Worm (Caenorhabditis elegans) whole organism, dauer: ENCODE data around the gene rpl-29.

ENCODE experiments used
- unc-62 ChIP-seq: sonication (generic microtip); optimal IDR thresholded peaks from 2 replicates; lab custom pipeline; 2017; ENCODE audit warnings: missing biosample characterization, missing genetic modification reagents, missing genetic modification characterization

The rpl-29 gene

DNA sequence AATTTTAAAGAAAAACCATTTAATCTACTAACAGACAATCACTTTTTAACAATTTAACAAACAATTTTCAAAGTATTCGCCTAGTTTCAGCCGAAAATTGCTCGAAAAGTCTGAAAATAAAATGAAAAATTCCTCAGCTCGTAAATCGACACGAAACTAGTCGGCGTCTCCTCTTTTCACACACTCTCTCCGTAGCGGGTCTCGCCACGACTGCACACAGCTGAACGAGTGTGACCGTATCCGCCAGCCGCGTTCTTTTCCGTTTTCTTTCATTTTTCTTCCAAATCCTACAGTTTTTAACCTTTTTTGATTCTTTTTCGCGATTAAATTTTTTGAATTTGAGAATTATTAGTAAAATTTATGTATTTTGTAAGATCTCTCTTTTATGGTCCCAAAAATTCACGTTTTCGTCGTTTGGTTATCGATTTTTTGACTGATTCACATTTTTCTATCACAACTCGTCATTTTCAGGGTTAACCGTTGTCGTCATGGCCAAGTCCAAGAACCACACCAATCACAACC is at the start of gene rpl-29:
rpl-29 (plus strand) TSS at position 472 of the 522 bp plus-strand sequence.
- no peak for TF ChIP-seq unc-62 (GFP tag; lab: Kevin White, UChicago)

DNA sequence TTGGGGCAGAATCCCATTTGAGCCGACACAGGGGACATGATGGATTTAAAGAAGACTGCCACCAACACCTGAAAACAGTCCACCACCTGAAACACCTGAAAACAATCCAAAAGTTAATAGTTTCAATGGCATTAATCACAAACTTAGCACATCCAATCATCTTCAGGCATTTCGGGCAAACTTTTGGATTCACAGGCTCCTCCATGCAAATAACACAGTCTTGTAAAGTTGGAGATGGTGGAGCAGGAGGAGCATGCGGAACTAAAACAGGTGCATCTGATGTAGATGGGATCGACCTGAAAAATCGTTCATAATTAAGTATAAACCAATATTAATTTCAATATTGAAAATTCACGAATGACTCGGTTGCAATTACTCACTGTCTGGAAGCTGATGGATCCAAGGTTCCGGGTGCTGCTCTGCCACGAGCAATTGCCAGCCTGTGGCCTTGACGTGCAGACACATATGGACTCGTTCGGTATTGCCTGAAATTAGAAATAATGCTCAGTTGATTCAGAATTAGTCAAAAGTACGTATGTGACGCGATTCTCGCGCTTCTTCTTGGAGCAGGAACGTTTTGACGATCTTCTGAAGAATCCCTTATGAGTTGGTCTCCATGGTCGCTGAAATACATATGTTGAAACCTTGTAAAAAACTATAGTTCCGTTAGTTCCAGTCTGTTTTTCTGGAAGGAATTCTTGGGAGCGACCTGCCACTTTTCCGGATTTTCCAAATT is 47.5 kb upstream of the rpl-29 start:
- no peak for TF ChIP-seq unc-62 (GFP tag; lab: Kevin White, UChicago)

DNA sequence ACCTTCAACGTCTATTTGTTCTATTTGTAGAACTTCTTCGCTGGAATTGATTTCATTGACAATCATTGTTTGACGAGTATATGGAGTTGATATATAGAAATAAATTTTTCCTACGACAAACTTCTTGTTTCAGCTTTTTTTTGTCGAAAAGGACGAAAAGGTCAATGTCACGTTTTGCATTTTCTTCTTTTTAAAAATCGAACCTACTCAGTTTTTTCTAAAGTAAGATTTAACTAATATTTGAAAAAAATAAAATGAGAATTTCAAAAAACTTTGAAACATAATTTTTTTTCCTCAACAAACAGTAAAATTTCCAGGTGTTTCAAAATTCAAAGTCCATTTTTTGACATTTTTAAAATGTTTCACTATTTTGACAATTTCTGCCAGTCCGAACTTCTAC is 45.7 kb upstream of the rpl-29 start, which contains the start of gene H08M01.1:
H08M01.1 (minus strand) TSS at position 101 of the 400 bp plus-strand sequence.
- TF ChIP-seq unc-62 (GFP tag; lab: Kevin White, UChicago), result no peak

DNA sequence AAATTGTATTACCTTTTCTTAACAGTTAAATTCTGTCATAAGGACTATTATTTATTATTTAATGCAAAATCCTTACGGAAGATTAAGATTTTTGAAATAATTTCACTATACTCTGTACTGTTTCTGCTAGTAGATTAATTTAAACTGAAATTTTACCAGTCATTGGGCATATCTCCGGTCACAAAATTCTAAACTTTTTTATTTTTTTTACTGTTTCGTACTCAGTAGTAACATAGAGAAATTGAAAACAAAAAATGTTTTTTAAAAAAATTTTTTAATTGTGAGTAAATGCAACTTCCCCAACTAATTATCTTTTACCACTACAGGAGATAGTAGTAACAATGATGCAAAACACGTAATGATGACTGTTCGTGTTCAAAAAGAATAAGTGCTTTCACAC is 43.7 kb upstream of the rpl-29 start:
- TF ChIP-seq unc-62 (GFP tag; lab: Kevin White, UChicago), result no peak

DNA sequence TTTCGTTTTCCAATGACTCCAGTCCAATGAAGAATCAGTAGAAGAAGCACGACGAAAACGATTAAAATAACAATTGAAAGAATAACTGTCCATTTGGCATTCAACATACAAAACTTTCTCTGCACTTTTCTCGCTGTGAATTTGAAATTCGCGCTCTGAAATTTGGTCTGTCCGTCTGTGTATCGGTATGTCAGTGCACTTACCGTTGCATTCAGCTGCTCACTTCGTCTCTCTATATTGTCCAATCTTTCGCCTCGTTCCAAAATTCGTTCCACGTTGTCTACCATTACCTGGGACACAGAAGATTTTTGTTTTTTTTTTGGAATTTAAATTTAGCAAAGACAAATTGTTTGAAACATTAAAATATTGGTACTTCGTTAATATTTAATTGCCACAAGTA is 21.6 kb upstream of the rpl-29 start:
- TF ChIP-seq unc-62 (GFP tag; lab: Kevin White, UChicago), result no peak

DNA sequence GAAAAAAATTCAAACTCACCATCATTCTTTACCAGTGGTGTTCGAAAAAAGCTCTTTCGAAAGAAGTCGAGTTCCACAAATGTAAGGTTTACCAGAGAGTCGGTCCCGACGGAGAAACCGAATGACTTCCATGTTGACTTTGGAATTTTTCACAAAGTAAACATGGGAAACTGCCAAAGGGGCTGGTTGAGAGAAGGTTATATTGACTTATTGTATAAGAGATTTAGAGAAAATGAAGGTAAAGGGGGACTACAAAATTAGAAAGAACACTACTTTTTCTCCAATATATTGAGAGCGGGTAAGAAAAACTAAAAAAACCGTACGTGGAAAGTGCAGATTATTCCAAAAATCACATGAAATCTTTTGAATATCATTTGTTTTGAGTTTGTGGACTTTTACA is 16.9 kb upstream of the rpl-29 start, which contains the start of gene vamp-8:
vamp-8 (minus strand) TSS at position 25 of the 400 bp plus-strand sequence.
- TF ChIP-seq unc-62 (GFP tag; lab: Kevin White, UChicago), result no peak

DNA sequence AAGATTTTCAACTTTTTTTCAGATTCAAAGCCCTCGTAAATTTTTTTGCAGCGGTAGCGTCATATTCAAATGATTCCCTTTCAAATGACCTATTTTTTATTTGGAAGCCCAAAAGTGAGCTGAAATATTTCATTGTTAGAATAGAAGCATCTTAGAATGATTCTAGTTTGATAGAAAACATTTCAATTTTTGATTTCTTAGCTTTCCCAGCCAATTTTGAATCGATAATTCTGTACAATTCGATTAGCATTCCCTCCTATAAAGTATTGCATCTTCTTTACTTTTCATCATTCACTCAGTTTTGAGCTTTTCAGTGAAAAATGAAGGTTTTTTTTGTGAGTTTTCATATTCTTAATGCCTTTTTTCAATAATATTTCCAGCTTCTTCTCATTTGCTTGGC is 15.3 kb upstream of the rpl-29 start, which contains the start of gene B0513.90:
B0513.90 (plus strand) TSS at position 301 of the 400 bp plus-strand sequence.
- TF ChIP-seq unc-62 (GFP tag; lab: Kevin White, UChicago), result no peak

DNA sequence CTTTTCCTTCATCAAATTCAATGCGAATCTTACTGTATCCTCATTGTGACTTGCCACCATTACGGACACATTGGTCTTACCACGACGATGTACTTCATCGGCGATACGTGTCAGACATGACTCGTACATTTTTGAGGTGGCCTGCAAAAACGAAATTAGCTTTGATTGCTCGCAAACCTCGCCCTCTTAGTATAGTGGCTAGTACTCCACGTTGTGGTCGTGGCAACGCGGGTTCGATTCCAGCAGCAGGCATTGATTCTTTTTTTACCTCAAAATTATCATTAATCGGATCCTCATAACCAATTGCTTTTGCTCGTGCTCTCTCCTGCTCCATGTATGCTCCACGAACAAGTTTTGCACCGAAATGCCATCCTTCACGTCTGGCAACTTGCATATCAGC is 11.9 kb upstream of the rpl-29 start:
- TF ChIP-seq unc-62 (GFP tag; lab: Kevin White, UChicago), result no peak

DNA sequence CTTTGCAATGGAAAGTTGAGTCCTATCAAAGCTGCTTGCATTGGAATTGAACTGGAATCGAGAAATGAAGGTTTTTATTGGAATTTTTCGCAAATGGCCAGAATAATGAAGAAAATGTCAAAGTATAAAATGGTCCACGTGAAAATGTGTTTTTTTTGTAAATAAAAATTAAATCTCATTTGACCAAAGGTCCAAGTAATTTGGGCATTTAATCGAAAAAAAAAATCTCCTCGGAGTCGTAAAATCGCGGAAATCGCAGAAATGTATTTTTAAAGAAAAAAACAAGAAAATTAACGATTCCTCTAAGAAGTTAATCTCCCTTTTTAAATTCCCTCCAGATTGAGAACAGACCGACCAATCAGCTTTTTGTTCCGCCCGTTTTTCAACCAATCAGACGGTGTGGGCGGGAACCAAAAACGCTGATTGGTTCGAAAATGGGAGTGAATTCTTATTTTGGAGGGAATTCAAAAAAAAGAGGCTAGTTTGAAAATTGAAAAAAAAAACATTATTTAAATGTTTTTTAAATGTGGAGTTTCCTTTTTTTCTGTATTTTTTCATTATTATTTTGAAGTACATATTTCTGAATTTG is 5.4 kb upstream of the rpl-29 start, which contains the start of gene prdh-1:
prdh-1 (minus strand) TSS at position 51 of the 589 bp plus-strand sequence.
- no peak for TF ChIP-seq unc-62 (GFP tag; lab: Kevin White, UChicago)

DNA sequence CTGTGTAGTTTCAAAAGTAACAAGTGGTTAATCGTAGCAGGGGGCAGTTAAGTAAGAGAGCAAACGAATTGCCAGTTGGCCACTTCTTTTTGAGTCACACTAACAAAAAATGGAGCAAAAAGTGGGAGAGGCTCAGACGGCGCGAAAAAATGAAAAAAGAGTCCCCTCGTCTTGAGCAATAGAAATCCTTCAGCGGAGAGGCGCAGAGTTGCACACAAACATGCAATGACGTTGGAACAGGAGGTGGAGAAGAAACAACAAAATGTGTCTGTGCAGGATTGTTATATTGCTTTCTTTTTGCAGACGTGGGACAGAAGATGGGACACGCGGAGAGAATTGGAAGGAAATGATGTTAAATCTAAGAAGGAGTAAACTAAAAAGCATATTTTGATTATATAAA is 4.3 kb upstream of the rpl-29 start:
- TF ChIP-seq unc-62 (GFP tag; lab: Kevin White, UChicago), result no peak

DNA sequence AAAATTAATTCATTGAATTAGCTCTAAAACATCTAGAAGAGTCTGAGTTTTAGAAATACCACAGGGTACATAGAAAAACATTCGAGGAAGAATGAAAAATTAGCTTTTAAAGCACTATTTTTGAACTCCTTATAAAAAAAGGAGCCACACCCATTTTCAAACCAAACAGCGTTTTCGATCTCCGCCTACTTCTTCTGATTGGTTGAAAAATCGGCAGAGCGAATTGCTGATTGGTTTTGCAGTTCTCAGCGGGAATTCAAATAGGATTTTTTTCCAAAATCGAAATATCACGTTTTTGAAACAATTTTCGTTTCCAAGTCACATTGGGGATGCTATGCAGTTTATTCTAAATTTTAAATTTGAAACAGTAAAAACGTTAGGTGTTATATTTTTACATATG is 3.9 kb upstream of the rpl-29 start:
- TF ChIP-seq unc-62 (GFP tag; lab: Kevin White, UChicago), result no peak

DNA sequence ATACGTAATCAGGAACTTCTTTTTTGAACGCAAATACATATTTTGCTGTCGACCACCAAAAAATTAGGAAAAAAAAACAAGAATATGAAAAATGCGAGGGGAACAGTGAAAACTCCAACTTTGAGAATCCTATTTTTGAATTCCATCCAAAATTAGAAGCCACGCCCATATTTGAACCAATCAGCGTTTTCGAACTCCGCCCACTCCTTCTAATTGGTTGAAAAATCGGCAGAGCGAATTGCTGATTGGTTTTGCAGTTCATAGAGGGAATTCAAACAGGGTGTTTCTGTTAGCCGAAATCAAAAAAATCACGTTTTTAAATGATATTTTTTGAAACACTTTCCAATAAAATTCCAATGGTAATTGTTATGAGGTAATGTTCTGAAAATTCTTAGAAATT is 3.3 kb upstream of the rpl-29 start:
- TF ChIP-seq unc-62 (GFP tag; lab: Kevin White, UChicago), result no peak

DNA sequence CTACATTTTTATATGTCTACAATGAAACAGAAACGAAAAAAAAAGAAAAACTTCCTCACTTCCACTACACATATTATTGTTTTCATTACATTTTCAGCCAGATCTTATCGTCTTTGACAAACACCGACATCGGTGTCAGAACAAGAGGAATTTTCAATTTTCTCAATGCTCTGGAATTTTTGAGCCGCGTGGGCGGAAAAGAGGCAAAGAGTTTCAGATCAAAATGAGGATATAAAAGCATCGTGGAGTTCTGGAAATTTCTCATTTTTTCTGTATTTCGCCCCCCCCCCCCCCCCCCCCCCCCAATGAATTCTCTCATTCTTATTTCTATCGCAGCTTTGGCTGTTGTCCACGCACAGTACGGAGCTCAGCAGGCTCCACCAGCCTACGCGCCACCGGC is 2.2 kb upstream of the rpl-29 start, which contains the start of gene B0513.4:
B0513.4 (plus strand) TSS at position 301 of the 400 bp plus-strand sequence.
- no peak for TF ChIP-seq unc-62 (GFP tag; lab: Kevin White, UChicago)

DNA sequence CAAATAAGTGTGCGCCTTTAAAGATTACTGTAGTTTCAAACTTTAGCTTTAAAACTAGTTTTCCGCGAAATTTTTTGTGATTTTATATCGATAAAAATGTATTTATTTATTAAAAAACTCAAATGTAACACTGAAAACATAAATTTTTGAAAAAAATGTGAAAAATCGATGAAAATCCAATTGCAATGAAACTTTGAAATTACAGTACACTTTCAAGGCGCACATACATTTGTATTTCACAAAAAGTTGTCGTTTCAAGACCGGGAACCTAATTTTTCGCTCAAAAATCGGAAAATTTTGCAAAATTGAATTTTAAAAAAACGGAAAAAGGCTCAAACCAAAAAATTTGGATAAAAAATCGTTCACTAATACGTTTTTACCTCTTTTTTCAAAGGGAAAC is 1.7 kb upstream of the rpl-29 start:
- no peak for TF ChIP-seq unc-62 (GFP tag; lab: Kevin White, UChicago)

DNA sequence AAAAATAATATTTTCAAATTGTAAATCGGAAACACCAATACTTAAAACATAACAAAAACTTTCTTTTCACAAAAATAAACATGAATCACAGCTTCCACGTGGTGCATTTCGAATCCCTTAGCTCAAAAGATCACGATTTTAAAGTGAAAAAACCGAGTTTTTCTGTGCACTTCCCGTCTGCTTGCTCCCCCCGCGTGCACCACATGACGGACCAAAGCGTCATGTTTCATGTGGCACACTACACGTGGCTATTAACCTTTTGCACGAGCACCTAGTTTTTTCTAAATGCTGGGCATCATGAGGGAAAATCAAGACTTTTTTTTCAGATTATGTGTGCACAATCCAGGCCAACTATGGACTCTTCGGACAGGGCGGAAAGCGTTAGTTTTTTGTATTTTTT is 1.2 kb upstream of the rpl-29 start:
- no peak for TF ChIP-seq unc-62 (GFP tag; lab: Kevin White, UChicago)

DNA sequence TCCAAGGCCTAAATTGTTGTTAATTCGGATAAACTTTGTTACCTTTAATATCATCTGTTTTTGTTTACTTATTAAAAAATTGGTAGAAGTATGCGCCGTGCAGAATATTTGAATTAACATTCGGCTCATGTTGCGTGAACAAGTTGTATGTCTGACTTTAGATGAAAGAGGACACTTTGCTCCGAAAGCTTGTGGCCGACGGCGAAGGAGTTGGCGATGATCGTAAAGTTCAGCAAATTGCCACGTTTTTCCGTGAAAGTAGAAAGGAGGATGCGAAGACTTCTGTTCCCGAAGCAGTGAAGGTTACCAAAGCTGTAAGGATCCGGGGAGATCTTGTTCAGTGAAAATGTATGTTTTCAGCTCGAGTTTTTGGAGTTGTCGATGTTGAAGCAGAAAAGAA is 548 bp downstream of the rpl-29 start, which contains the start of gene thoc-7:
thoc-7 (plus strand) TSS at position 162 of the 400 bp plus-strand sequence.
- no peak for TF ChIP-seq unc-62 (GFP tag; lab: Kevin White, UChicago)
